Worm (Caenorhabditis elegans): ENCODE results near the gene lron-15.
A peak's percentile ranks its signal among the peaks of the same experiment; 100 is the strongest.

Gene lron-15

ce11 chrII:6565077-6565476 lies 20.4 kb upstream of the lron-15 start, which contains the start of gene mpz-3:
TSS of gene mpz-3 (minus strand) at chrII:6565396.
- TF ChIP-seq sox-4 (tag; optimal IDR thresholded peaks at IDR 0.05): peak; percentile 37
- no peak for TF ChIP-seq ceh-18 (tag; optimal IDR thresholded peaks at IDR 0.05)
- TF ChIP-seq ttx-3 (tag; optimal IDR thresholded peaks at IDR 0.05): peak; percentile 55
- peak; percentile 60; the same call in 1 of the 2 replicates for TF ChIP-seq unc-3 (GFP tag; conservative IDR thresholded peaks at IDR 0.05)
- peak; percentile 5 for TF ChIP-seq unc-3 (tag; optimal IDR thresholded peaks at IDR 0.05)
- TF ChIP-seq ceh-34 (tag; optimal IDR thresholded peaks at IDR 0.05): peak; percentile 10
- peak; percentile 38 for TF ChIP-seq pat-9 (tag; optimal IDR thresholded peaks at IDR 0.05)
- no peak for TF ChIP-seq ceh-9 (tag; optimal IDR thresholded peaks at IDR 0.05)
- TF ChIP-seq npax-4 (tag; optimal IDR thresholded peaks at IDR 0.05): peak; percentile 16
- no peak for TF ChIP-seq pha-2 (tag; optimal IDR thresholded peaks at IDR 0.05)
- peak; percentile 49 for TF ChIP-seq nhr-232 (tag; optimal IDR thresholded peaks at IDR 0.05)
- TF ChIP-seq Y22D7AL.16 (tag; optimal IDR thresholded peaks at IDR 0.05): peak; percentile 32
- peak; percentile 39 for TF ChIP-seq lin-11 (tag; optimal IDR thresholded peaks at IDR 0.05)
- TF ChIP-seq ceh-31 (tag; optimal IDR thresholded peaks at IDR 0.05): peak; percentile 23
- TF ChIP-seq sdc-2 (tag; optimal IDR thresholded peaks at IDR 0.05): no peak
- TF ChIP-seq elt-2 (tag; optimal IDR thresholded peaks at IDR 0.05): peak; percentile 49
- TF ChIP-seq ceh-2 (tag; optimal IDR thresholded peaks at IDR 0.05): peak; percentile 2
- peak; percentile 20 for TF ChIP-seq ztf-16 (tag; optimal IDR thresholded peaks at IDR 0.05)
- TF ChIP-seq ama-1 (optimal IDR thresholded peaks at IDR 0.05): no peak
- TF ChIP-seq elt-4 (tag; optimal IDR thresholded peaks at IDR 0.05): no peak
- no peak for TF ChIP-seq gmeb-2 (tag; optimal IDR thresholded peaks at IDR 0.05)
- peak; percentile 47 for TF ChIP-seq hlh-6 (tag; optimal IDR thresholded peaks at IDR 0.05)
- TF ChIP-seq C38D4.7 (GFP tag; optimal IDR thresholded peaks at IDR 0.05): peak; percentile 8
- no peak for TF ChIP-seq eyg-1 (tag; optimal IDR thresholded peaks at IDR 0.05)
- no peak for TF ChIP-seq T23F11.4 (GFP tag; optimal IDR thresholded peaks at IDR 0.05)
- TF ChIP-seq che-1 (tag; optimal IDR thresholded peaks at IDR 0.05): peak; percentile 20
- TF ChIP-seq tbx-2 (tag; optimal IDR thresholded peaks at IDR 0.05): peak; percentile 39
- no peak for TF ChIP-seq ceh-14 (tag; optimal IDR thresholded peaks at IDR 0.05)
- TF ChIP-seq pqm-1 (tag; optimal IDR thresholded peaks at IDR 0.05): no peak
- peak; percentile 23 for TF ChIP-seq fax-1 (tag; optimal IDR thresholded peaks at IDR 0.05)
- peak; percentile 30 for TF ChIP-seq dve-1 (tag; optimal IDR thresholded peaks at IDR 0.05)
- peak; percentile 2 for TF ChIP-seq syd-9 (tag; optimal IDR thresholded peaks at IDR 0.05)
- no peak for TF ChIP-seq nfya-1 (tag; optimal IDR thresholded peaks at IDR 0.05)
- peak; percentile 10 for TF ChIP-seq K02D7.2 (tag; optimal IDR thresholded peaks at IDR 0.05)
- peak; percentile 27; the same call in 1 of the 2 replicates for TF ChIP-seq sox-2 (GFP tag; IDR thresholded peaks at IDR 0.05)
- peak; percentile 36 for TF ChIP-seq ceh-19 (GFP tag; optimal IDR thresholded peaks at IDR 0.05)
- peak; percentile 42 for TF ChIP-seq ceh-6 (GFP tag; optimal IDR thresholded peaks at IDR 0.05)

- TF ChIP-seq pax-1 (tag; optimal IDR thresholded peaks at IDR 0.05) (no peak), tbx-2 (tag; optimal IDR thresholded peaks at IDR 0.05) (peak; percentile 25), ref-2 (tag; optimal IDR thresholded peaks at IDR 0.05) (peak; percentile 27), fax-1 (tag; optimal IDR thresholded peaks at IDR 0.05) (no peak), ceh-18 (tag; optimal IDR thresholded peaks at IDR 0.05) (no peak), unc-55 (GFP tag; optimal IDR thresholded peaks at IDR 0.05) (peak; percentile 55), ceh-14 (tag; optimal IDR thresholded peaks at IDR 0.05) (peak; percentile 8), fkh-6 (tag; optimal IDR thresholded peaks at IDR 0.05) (no peak)
These were observed 18.5 kb upstream of the lron-15 start for ce11 chrII:6563238-6563637.
